Worm (Caenorhabditis elegans) whole organism, midembryonic: ENCODE data around the gene W09D6.5.
"Not testable (repeated sequence)": the region's sequence is repeated elsewhere in the genome, so short reads cannot be mapped to it uniquely, and the experiment has no call there.

ENCODE experiments used
- T22C8.4 ChIP-seq: fragments of 200-800 bp; sonication (Bioruptor generic); IDR thresholded peaks from 2 replicates; pipeline ENCODE4 v1.3.6; 2022; ENCODE audit warnings: missing genetic modification characterization, missing compliant biosample characterization
- cog-1 ChIP-seq: sonication (generic microtip); optimal IDR thresholded peaks from 2 replicates; lab custom pipeline; 2016; ENCODE audit warnings: missing genetic modification characterization, missing compliant biosample characterization
- flt-1 ChIP-seq: fragments of 200-800 bp; sonication (Bioruptor generic); IDR thresholded peaks from 2 replicates; pipeline ENCODE4 v1.3.6; 2022; ENCODE audit warnings: missing genetic modification characterization, missing compliant biosample characterization
- klf-2 ChIP-seq: fragments of 200-800 bp; sonication (Bioruptor generic); conservative IDR thresholded peaks from 2 replicates; pipeline ENCODE4 v1.3.6; 2022; ENCODE audit warnings: missing genetic modification reagents, missing genetic modification characterization, missing compliant biosample characterization
- med-1 ChIP-seq: sonication (generic microtip); optimal IDR thresholded peaks from 2 replicates; lab custom pipeline; 2017; ENCODE audit warnings: missing genetic modification characterization, mild to moderate bottlenecking, missing compliant biosample characterization, antibody characterized with exemption, missing genetic modification reagents; ENCODE audit not compliant: insufficient read depth
- ref-1 ChIP-seq: fragments of 200-800 bp; sonication (Bioruptor generic); conservative IDR thresholded peaks from 2 replicates; pipeline ENCODE4 v1.3.6; 2022; ENCODE audit warnings: missing genetic modification reagents, missing genetic modification characterization, missing compliant biosample characterization
- tab-1 ChIP-seq: fragments of 200-800 bp; sonication (Bioruptor generic); IDR thresholded peaks from 2 replicates; pipeline ENCODE4 v1.3.6; 2022; ENCODE audit warnings: missing genetic modification characterization, missing compliant biosample characterization
- ztf-23 ChIP-seq: fragments of 200-800 bp; sonication (Bioruptor generic); IDR thresholded peaks from 2 replicates; pipeline ENCODE4 v1.3.6; 2022; ENCODE audit warnings: missing genetic modification reagents, missing genetic modification characterization, missing compliant biosample characterization
- ztf-29 ChIP-seq: fragments of 200-800 bp; sonication (Bioruptor generic); IDR thresholded peaks from 2 replicates; pipeline ENCODE4 v1.3.6; 2022; ENCODE audit warnings: missing genetic modification reagents, missing genetic modification characterization, missing compliant biosample characterization

W09D6.5 gene

ce11 chrIII:11101246-11101645, 13.0 kb downstream of the W09D6.5 start:
- TF ChIP-seq T22C8.4 (no peak), ztf-29 (GFP tag; lab: Robert Waterston, UW) (no peak), ref-1 (GFP tag; lab: Robert Waterston, UW) (no peak), ztf-23 (no peak), klf-2 (GFP tag; lab: Robert Waterston, UW) (no peak), tab-1 (no peak), cog-1 (tag; lab: Kevin White, UChicago) (no peak)

- TF ChIP-seq ztf-29 (GFP tag; lab: Robert Waterston, UW), result no peak
- TF ChIP-seq klf-2 (GFP tag; lab: Robert Waterston, UW), result no peak
These were observed 19.0 kb downstream of the W09D6.5 start for ce11 chrIII:11107327-11107726.

ce11 chrIII:11110756-11111155, 22.5 kb downstream of the W09D6.5 start:
- TF ChIP-seq ztf-23 (0 out of 2 replicates have a peak, but pooled peaks have one; percentile 40), T22C8.4 (0 out of 2 replicates have a peak, but pooled peaks have one; percentile 5), med-1 (no peak), flt-1 (GFP tag; lab: Robert Waterston, UW) (peak; percentile 42; the same call in 1 of the 2 replicates), ztf-29 (GFP tag; lab: Robert Waterston, UW) (no peak)

- no peak for TF ChIP-seq ref-1 (GFP tag; lab: Robert Waterston, UW)
- TF ChIP-seq klf-2 (GFP tag; lab: Robert Waterston, UW), result 0 out of 2 replicates have a peak, but pooled peaks have one; percentile 13
- TF ChIP-seq ztf-23, result 0 out of 2 replicates have a peak, but pooled peaks have one; percentile 61
- no peak for TF ChIP-seq T22C8.4
These were observed 24.4 kb downstream of the W09D6.5 start for ce11 chrIII:11112718-11113117.

- no peak for TF ChIP-seq ztf-23
- no peak for TF ChIP-seq tab-1
- no peak for TF ChIP-seq klf-2 (GFP tag; lab: Robert Waterston, UW)
- TF ChIP-seq flt-1 (GFP tag; lab: Robert Waterston, UW), result no peak
- TF ChIP-seq T22C8.4, result no peak
- TF ChIP-seq ref-1 (GFP tag; lab: Robert Waterston, UW), result no peak
- no peak for TF ChIP-seq cog-1 (tag; lab: Kevin White, UChicago)
These were observed 25.6 kb downstream of the W09D6.5 start for ce11 chrIII:11113845-11114244.

ce11 chrIII:11115956-11116355, 27.7 kb downstream of the W09D6.5 start:
- TF ChIP-seq ztf-23, result no peak
- no peak for TF ChIP-seq klf-2 (GFP tag; lab: Robert Waterston, UW)
- TF ChIP-seq med-1, result no peak
- no peak for TF ChIP-seq cog-1 (tag; lab: Kevin White, UChicago)
- no peak for TF ChIP-seq T22C8.4
- TF ChIP-seq flt-1 (GFP tag; lab: Robert Waterston, UW), result no peak
- no peak for TF ChIP-seq ztf-29 (GFP tag; lab: Robert Waterston, UW)
- TF ChIP-seq tab-1, result no peak
- no peak for TF ChIP-seq ref-1 (GFP tag; lab: Robert Waterston, UW)

- 0 out of 2 replicates have a peak, but pooled peaks have one; percentile 33 for TF ChIP-seq ref-1 (GFP tag; lab: Robert Waterston, UW)
- no peak for TF ChIP-seq ztf-29 (GFP tag; lab: Robert Waterston, UW)
- no peak for TF ChIP-seq med-1
- 0 out of 2 replicates have a peak, but pooled peaks have one; percentile 66 for TF ChIP-seq flt-1 (GFP tag; lab: Robert Waterston, UW)
- peak; percentile 71 for TF ChIP-seq ztf-23
- TF ChIP-seq klf-2 (GFP tag; lab: Robert Waterston, UW), result 0 out of 2 replicates have a peak, but pooled peaks have one; percentile 57
- TF ChIP-seq cog-1 (tag; lab: Kevin White, UChicago), result peak; percentile 77
- no peak for TF ChIP-seq tab-1
These were observed 31.0 kb downstream of the W09D6.5 start, which contains the start of the genes sup-35 and Y48A6C.4 for ce11 chrIII:11119176-11119853. Gene sup-35, minus strand, starts transcription at chrIII:11119226. Gene Y48A6C.4, plus strand, starts transcription at chrIII:11119803.

ce11 chrIII:11123844-11124243, 35.6 kb downstream of the W09D6.5 start:
- TF ChIP-seq flt-1 (GFP tag; lab: Robert Waterston, UW) (0 out of 2 replicates have a peak, but pooled peaks have one; percentile 15), ztf-29 (GFP tag; lab: Robert Waterston, UW) (no peak)

- TF ChIP-seq ref-1 (GFP tag; lab: Robert Waterston, UW) (no peak), klf-2 (GFP tag; lab: Robert Waterston, UW) (no peak), ztf-23 (no peak), tab-1 (no peak), med-1 (no peak), ztf-29 (GFP tag; lab: Robert Waterston, UW) (no peak), T22C8.4 (no peak), cog-1 (tag; lab: Kevin White, UChicago) (no peak), flt-1 (GFP tag; lab: Robert Waterston, UW) (no peak)
These were observed 39.2 kb downstream of the W09D6.5 start, which contains the start of gene Y48A6C.8 for ce11 chrIII:11127528-11127927. Gene Y48A6C.8, minus strand, starts transcription at chrIII:11127628.

ce11 chrIII:11129363-11129762, 41.1 kb downstream of the W09D6.5 start:
- TF ChIP-seq tab-1 (no peak), T22C8.4 (peak; percentile 37; the same call in 1 of the 2 replicates)

ce11 chrIII:11131475-11131874, 43.2 kb downstream of the W09D6.5 start, which contains the start of gene pha-1:
Gene pha-1, plus strand, starts transcription at chrIII:11131775.
- not testable (repeated sequence) for TF ChIP-seq ref-1 (GFP tag; lab: Robert Waterston, UW); tab-1; flt-1 (GFP tag; lab: Robert Waterston, UW)
